Worm (Caenorhabditis elegans) whole organism, mixed stage, embryonic: Measurements from ENCODE around the gene M02D8.5.

Experiments used
- elt-1 ChIP-seq: sonication (generic microtip); optimal IDR thresholded peaks from 2 replicates; lab custom pipeline; 2017; ENCODE audit warnings: missing genetic modification characterization, mild to moderate bottlenecking, missing compliant biosample characterization, antibody characterized with exemption, moderate library complexity, borderline replicate concordance; ENCODE audit not compliant: insufficient read depth
- elt-3 ChIP-seq: fragments of 150-350 bp; optimal IDR thresholded peaks from 2 replicates; lab custom pipeline; 2014; ENCODE audit warnings: missing biosample characterization, missing genetic modification characterization
- mab-5 ChIP-seq: fragments of 150-350 bp; optimal IDR thresholded peaks from 2 replicates; lab custom pipeline; 2014; ENCODE audit warnings: missing biosample characterization, missing genetic modification characterization
- mls-2 ChIP-seq: sonication (generic microtip); optimal IDR thresholded peaks from 2 replicates; lab custom pipeline; 2016; ENCODE audit warnings: mild to moderate bottlenecking, missing genetic modification characterization, moderate library complexity, missing compliant biosample characterization
- nhr-237 ChIP-seq: fragments of 150-350 bp; optimal IDR thresholded peaks from 2 replicates; lab custom pipeline; 2014; ENCODE audit warnings: missing biosample characterization, missing genetic modification characterization
- nhr-76 ChIP-seq: sonication (generic microtip); optimal IDR thresholded peaks from 2 replicates; lab custom pipeline; 2017; ENCODE audit warnings: missing biosample characterization, missing genetic modification characterization
- unc-62 ChIP-seq: fragments of 150-350 bp; optimal IDR thresholded peaks from 2 replicates; lab custom pipeline; 2014; ENCODE audit warnings: missing biosample characterization, missing genetic modification reagents, missing genetic modification characterization

- TF ChIP-seq nhr-237 (tag; lab: Kevin White, UChicago) (no peak), nhr-76 (no peak), unc-62 (GFP tag; lab: Kevin White, UChicago) (no peak), mab-5 (tag; lab: Kevin White, UChicago) (no peak), mls-2 (tag; lab: Kevin White, UChicago) (no peak), elt-1 (no peak), elt-3 (no peak)
Observed at ce11 chrX:8754285-8754795, 7.1 kb downstream of the M02D8.5 start.
